Fruit fly (Drosophila melanogaster) whole organism, adult: ENCODE data around the gene CG18530.

Source experiments
- CG11617 ChIP-seq: fragments of 200-800 bp; sonication (Bioruptor generic); optimal IDR thresholded peaks from 2 replicates; lab custom pipeline; 2017; ENCODE audit warnings: mild to moderate bottlenecking, missing biosample characterization, missing genetic modification reagents, missing genetic modification characterization
- CG12768 ChIP-seq: fragments of 200-800 bp; sonication (Bioruptor generic); optimal IDR thresholded peaks from 2 replicates; lab custom pipeline; 2017; ENCODE audit warnings: missing biosample characterization, missing genetic modification characterization, mild to moderate bottlenecking, moderate library complexity, missing genetic modification reagents
- CG14711 ChIP-seq: fragments of 200-800 bp; sonication (Bioruptor generic); optimal IDR thresholded peaks from 2 replicates; lab custom pipeline; 2018; ENCODE audit warnings: missing biosample characterization, mild to moderate bottlenecking, missing genetic modification characterization, moderate library complexity
- CG33017 ChIP-seq: fragments of 200-800 bp; sonication (Bioruptor generic); optimal IDR thresholded peaks from 2 replicates; lab custom pipeline; 2018; ENCODE audit warnings: missing biosample characterization, mild to moderate bottlenecking, missing genetic modification characterization, moderate library complexity
- CG5204 ChIP-seq: fragments of 200-800 bp; sonication (Bioruptor generic); optimal IDR thresholded peaks from 2 replicates; lab custom pipeline; 2016; ENCODE audit warnings: missing biosample characterization, missing genetic modification characterization
- bab1 ChIP-seq: fragments of 200-800 bp; sonication (Bioruptor generic); optimal IDR thresholded peaks from 3 replicates; lab custom pipeline; 2019; ENCODE audit warnings: missing biosample characterization, mild to moderate bottlenecking, missing genetic modification characterization, moderate library complexity
- ovo ChIP-seq: fragments of 200-800 bp; sonication (Bioruptor generic); optimal IDR thresholded peaks from 2 replicates; lab custom pipeline; 2016; ENCODE audit warnings: missing biosample characterization, missing genetic modification characterization

DNA sequence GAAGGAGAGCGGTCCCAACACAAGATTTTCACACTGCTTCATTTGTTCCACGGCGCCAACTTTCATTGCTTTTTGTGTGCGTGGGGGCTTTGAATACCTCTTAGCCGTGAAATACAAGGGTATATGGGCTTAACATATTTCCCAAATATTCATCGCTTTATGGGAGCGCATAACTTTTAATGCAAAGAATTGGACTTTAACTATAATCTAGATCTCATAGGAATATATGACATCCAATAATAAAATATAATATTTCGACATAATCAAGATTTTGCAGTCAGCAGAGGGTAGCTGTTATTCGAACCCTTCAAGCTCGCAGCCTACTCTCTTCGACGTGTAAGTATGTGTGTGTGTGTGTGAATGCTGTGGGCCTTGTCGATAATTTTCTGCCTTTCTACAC, 41.5 kb upstream of the CG18530 start:
- TF ChIP-seq ovo (GFP tag; lab: Kevin White, UChicago), result no peak
- TF ChIP-seq CG5204 (GFP tag; lab: Kevin White, UChicago), result no peak
- TF ChIP-seq bab1 (GFP tag; lab: Kevin White, UChicago), result no peak
- TF ChIP-seq CG14711 (tag; lab: Kevin White, UChicago), result no peak
- TF ChIP-seq CG11617 (GFP tag; lab: Kevin White, UChicago), result no peak
- no peak for TF ChIP-seq CG33017 (tag; lab: Kevin White, UChicago)
- no peak for TF ChIP-seq CG12768 (GFP tag; lab: Kevin White, UChicago)
